Worm (Caenorhabditis elegans): ENCODE data around the gene W02B12.11.
A peak's percentile ranks its signal among the peaks of the same experiment; 100 is the strongest.

W02B12.11 gene

DNA sequence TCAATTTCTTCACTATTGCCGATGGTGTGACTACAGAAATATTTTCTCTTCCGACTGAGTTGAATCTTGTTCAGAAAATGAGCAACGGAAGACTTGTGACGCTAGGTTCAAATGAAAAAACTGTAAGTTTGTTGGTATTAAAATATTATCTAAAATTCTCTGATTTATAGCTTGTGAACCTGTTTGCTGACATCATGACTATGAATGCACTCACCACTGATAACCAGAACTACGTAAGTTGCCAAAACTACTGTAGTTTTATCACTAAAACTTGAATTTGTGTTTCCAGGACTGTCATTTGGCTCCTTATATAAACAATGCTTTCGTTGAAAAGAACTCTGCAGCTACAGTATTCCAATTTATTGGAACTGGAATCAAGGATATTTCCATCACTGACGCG is 45.1 kb upstream of the W02B12.11 start:
- TF ChIP-seq Y55F3AM.14 (GFP tag; optimal IDR thresholded peaks at IDR 0.05), result no peak
- peak; percentile 37 for TF ChIP-seq sma-9 (GFP tag; optimal IDR thresholded peaks at IDR 0.05)
- TF ChIP-seq sma-9 (tag; optimal IDR thresholded peaks at IDR 0.05), result no peak
- peak; percentile 60 for TF ChIP-seq fos-1 (tag; optimal IDR thresholded peaks at IDR 0.05)

DNA sequence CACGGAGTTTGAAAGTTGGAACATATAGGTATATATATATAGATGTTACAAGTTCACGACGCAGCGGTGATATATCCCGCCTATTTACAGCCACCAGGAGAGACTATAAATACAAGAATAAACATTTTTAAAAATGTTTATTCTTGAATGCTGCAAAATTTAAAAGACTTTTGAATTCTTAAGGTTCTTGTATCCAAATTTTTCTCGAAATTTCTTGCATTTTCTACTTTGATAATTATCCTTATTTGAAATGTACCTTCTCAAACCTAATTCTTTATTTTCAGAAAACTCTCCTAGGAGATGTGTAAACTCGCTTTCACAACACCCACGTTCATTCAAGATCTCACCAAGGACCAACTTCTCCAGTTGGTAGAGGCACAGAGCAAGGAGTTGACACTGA is 42.1 kb upstream of the W02B12.11 start, which contains the start of gene C05D12.4:
Gene C05D12.4 (plus strand): TSS at position 301 of the 400 bp plus-strand sequence.
- TF ChIP-seq crh-2 (tag; optimal IDR thresholded peaks at IDR 0.05), result no peak
- TF ChIP-seq elt-1 (tag; optimal IDR thresholded peaks at IDR 0.05), result no peak
- TF ChIP-seq lin-39 (tag; optimal IDR thresholded peaks at IDR 0.05), result no peak
- TF ChIP-seq unc-62 (GFP tag; optimal IDR thresholded peaks at IDR 0.05), result no peak
- no peak for TF ChIP-seq unc-55 (GFP tag; optimal IDR thresholded peaks at IDR 0.05)
- no peak for TF ChIP-seq nhr-12 (tag; optimal IDR thresholded peaks at IDR 0.05)
- TF ChIP-seq Y55F3AM.14 (GFP tag; optimal IDR thresholded peaks at IDR 0.05), result no peak
- TF ChIP-seq gmeb-1 (tag; optimal IDR thresholded peaks at IDR 0.05), result no peak
- TF ChIP-seq lin-11 (tag; optimal IDR thresholded peaks at IDR 0.05), result no peak
- TF ChIP-seq alr-1 (tag; optimal IDR thresholded peaks at IDR 0.05), result no peak
- TF ChIP-seq ceh-16 (tag; optimal IDR thresholded peaks at IDR 0.05), result no peak
- no peak for TF ChIP-seq F13H6.1 (tag; optimal IDR thresholded peaks at IDR 0.05)
- TF ChIP-seq sem-4 (tag; optimal IDR thresholded peaks at IDR 0.05), result no peak

DNA sequence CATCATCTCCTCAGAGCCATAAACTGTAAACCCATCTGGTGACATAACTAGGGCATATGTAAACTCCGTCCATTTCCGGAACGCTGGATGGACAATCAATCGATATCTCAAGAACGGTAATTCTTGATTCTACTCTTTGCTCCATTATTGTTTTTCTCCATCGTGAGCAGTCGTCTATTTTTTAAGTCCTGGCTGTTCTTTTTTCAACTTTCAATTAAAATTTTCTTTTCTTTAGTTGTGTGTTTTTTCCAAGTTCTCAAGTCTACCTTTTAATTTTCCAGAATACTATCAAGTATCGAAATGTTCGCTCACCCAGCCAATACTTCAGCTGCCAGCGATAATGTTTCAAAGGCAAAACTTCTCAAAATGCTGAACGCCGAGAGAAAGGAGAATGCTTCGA is 39.7 kb upstream of the W02B12.11 start, which contains the start of gene C05D12.5:
Gene C05D12.5 (plus strand): TSS at position 301 of the 400 bp plus-strand sequence.
- TF ChIP-seq mdl-1 (tag; optimal IDR thresholded peaks at IDR 0.05) (no peak), R02D3.7 (tag; optimal IDR thresholded peaks at IDR 0.05) (no peak), lin-11 (tag; optimal IDR thresholded peaks at IDR 0.05) (no peak), crh-2 (tag; optimal IDR thresholded peaks at IDR 0.05) (no peak), nhr-12 (tag; optimal IDR thresholded peaks at IDR 0.05) (no peak), nhr-129 (tag; optimal IDR thresholded peaks at IDR 0.05) (no peak), elt-3 (tag; optimal IDR thresholded peaks at IDR 0.05) (no peak), lin-39 (tag; optimal IDR thresholded peaks at IDR 0.05) (no peak), skn-1 (tag; optimal IDR thresholded peaks at IDR 0.05) (no peak), nhr-6 (tag; optimal IDR thresholded peaks at IDR 0.05) (no peak), ceh-82 (tag; optimal IDR thresholded peaks at IDR 0.05) (no peak), sem-4 (tag; optimal IDR thresholded peaks at IDR 0.05) (no peak), nhr-25 (tag; optimal IDR thresholded peaks at IDR 0.05) (no peak), blmp-1 (tag; optimal IDR thresholded peaks at IDR 0.05; ENCODE audit: insufficient read depth) (no peak), unc-62 (GFP tag; optimal IDR thresholded peaks at IDR 0.05) (no peak), fos-1 (tag; optimal IDR thresholded peaks at IDR 0.05) (no peak), ceh-16 (tag; optimal IDR thresholded peaks at IDR 0.05) (no peak), ztf-1 (GFP tag; conservative IDR thresholded peaks at IDR 0.05) (no peak), zag-1 (tag; optimal IDR thresholded peaks at IDR 0.05) (no peak), ama-1 (optimal IDR thresholded peaks at IDR 0.05) (no peak)

DNA sequence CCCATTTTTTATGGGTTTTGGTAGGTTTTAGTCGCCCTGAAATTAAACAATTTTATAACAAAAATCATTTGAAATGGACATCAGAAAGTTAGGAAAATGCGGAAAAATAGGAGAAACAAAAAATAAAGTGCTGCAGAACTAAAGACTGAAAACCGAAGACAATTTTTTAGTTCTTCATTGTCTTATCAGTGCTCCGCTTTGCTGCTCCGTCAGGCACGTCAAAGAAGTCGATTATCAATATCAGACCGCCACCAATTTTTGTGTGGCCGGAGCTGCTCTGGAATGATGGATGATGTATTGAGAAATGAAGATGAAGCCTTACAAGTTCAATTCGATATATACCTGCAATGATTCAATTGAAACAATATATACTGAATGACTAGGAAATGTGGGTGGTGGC is 35.2 kb upstream of the W02B12.11 start, which contains the start of gene vha-6:
Gene vha-6 (minus strand): TSS at position 36 of the 400 bp plus-strand sequence.
- no peak for TF ChIP-seq sma-3 (GFP tag; optimal IDR thresholded peaks at IDR 0.05)
- TF ChIP-seq fos-1 (tag; optimal IDR thresholded peaks at IDR 0.05), result peak; percentile 52
- TF ChIP-seq crh-2 (tag; optimal IDR thresholded peaks at IDR 0.05), result peak; percentile 39

DNA sequence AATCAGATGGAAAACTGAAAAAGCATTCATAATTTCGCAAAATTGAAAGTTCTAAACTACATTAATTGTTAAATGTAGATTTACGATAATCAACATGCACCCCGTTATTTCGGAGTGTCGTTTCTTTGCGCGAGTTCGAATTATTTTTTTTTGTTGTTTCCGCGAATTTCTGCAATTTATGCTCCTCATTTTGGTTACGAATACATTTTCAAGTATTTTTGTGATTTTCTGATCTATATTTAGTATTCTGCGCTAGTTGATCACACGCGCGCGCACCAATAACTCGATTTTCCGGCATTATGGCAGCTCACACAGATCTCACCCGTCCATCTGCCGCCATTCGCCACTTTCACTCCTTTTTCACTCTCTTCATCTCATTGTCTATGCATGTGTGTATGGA is 33.4 kb upstream of the W02B12.11 start, which contains the start of gene VW02B12L.2:
Gene VW02B12L.2 (minus strand): TSS at position 65 of the 400 bp plus-strand sequence.
- no peak for TF ChIP-seq mab-5 (tag; optimal IDR thresholded peaks at IDR 0.05)
- TF ChIP-seq skn-1 (tag; optimal IDR thresholded peaks at IDR 0.05), result no peak
- no peak for TF ChIP-seq nhr-23 (tag; optimal IDR thresholded peaks at IDR 0.05)
- no peak for TF ChIP-seq lin-11 (tag; optimal IDR thresholded peaks at IDR 0.05)
- no peak for TF ChIP-seq snpc-4 (tag; optimal IDR thresholded peaks at IDR 0.05)
- TF ChIP-seq sem-4 (tag; optimal IDR thresholded peaks at IDR 0.05), result no peak
- TF ChIP-seq sma-9 (GFP tag; optimal IDR thresholded peaks at IDR 0.05), result peak; percentile 33
- no peak for TF ChIP-seq sma-9 (tag; optimal IDR thresholded peaks at IDR 0.05)
- peak; percentile 72 for TF ChIP-seq C34F6.9 (tag; optimal IDR thresholded peaks at IDR 0.05)
- TF ChIP-seq peb-1 (tag; optimal IDR thresholded peaks at IDR 0.05), result no peak
- TF ChIP-seq crh-2 (tag; optimal IDR thresholded peaks at IDR 0.05), result no peak
- TF ChIP-seq gmeb-1 (tag; optimal IDR thresholded peaks at IDR 0.05), result peak; percentile 81
- TF ChIP-seq nhr-21 (tag; optimal IDR thresholded peaks at IDR 0.05), result no peak
- TF ChIP-seq R02D3.7 (tag; optimal IDR thresholded peaks at IDR 0.05), result peak; percentile 73
- TF ChIP-seq ztf-4 (tag; optimal IDR thresholded peaks at IDR 0.05), result no peak
- TF ChIP-seq elt-3 (tag; optimal IDR thresholded peaks at IDR 0.05), result no peak
- no peak for TF ChIP-seq ceh-16 (tag; optimal IDR thresholded peaks at IDR 0.05)
- no peak for TF ChIP-seq F13H6.1 (tag; optimal IDR thresholded peaks at IDR 0.05)
- TF ChIP-seq Y55F3AM.14 (GFP tag; optimal IDR thresholded peaks at IDR 0.05), result no peak
- TF ChIP-seq nhr-6 (tag; optimal IDR thresholded peaks at IDR 0.05), result no peak
- no peak for TF ChIP-seq unc-62 (GFP tag; optimal IDR thresholded peaks at IDR 0.05)
- no peak for TF ChIP-seq unc-39 (tag; optimal IDR thresholded peaks at IDR 0.05)
- peak; percentile 51 for TF ChIP-seq nhr-129 (tag; optimal IDR thresholded peaks at IDR 0.05)
- TF ChIP-seq ztf-11 (tag; optimal IDR thresholded peaks at IDR 0.05), result no peak
- TF ChIP-seq mbf-1 (tag; optimal IDR thresholded peaks at IDR 0.05), result no peak
- TF ChIP-seq ceh-82 (tag; optimal IDR thresholded peaks at IDR 0.05), result no peak
- TF ChIP-seq ztf-1 (GFP tag; conservative IDR thresholded peaks at IDR 0.05), result no peak
- no peak for TF ChIP-seq egl-27 (tag; optimal IDR thresholded peaks at IDR 0.05)
- TF ChIP-seq aly-2 (tag; optimal IDR thresholded peaks at IDR 0.05), result no peak
- TF ChIP-seq sma-3 (GFP tag; optimal IDR thresholded peaks at IDR 0.05), result no peak
- no peak for TF ChIP-seq mdl-1 (tag; optimal IDR thresholded peaks at IDR 0.05)
- TF ChIP-seq lin-39 (tag; optimal IDR thresholded peaks at IDR 0.05), result no peak
- TF ChIP-seq unc-55 (GFP tag; optimal IDR thresholded peaks at IDR 0.05), result peak; percentile 78
- no peak for TF ChIP-seq nhr-237 (tag; optimal IDR thresholded peaks at IDR 0.05)

Data from whole organism, L2 larva.